Worm (Caenorhabditis elegans) whole organism, L2 larva: ENCODE data around the gene R11D1.3.

Experiments
- aly-2 ChIP-seq: fragments of 150-350 bp; optimal IDR thresholded peaks from 2 replicates; lab custom pipeline; 2014; ENCODE audit warnings: missing biosample characterization, missing genetic modification characterization
- ama-1 ChIP-seq: fragments of 150-350 bp; optimal IDR thresholded peaks from 2 replicates; lab custom pipeline; 2018; ENCODE audit warnings: inconsistent platforms
- nhr-23 ChIP-seq: fragments of 150-350 bp; optimal IDR thresholded peaks from 2 replicates; lab custom pipeline; 2014; ENCODE audit warnings: missing biosample characterization, missing genetic modification reagents, missing genetic modification characterization
- nhr-77 ChIP-seq: fragments of 150-350 bp; optimal IDR thresholded peaks from 2 replicates; lab custom pipeline; 2014; ENCODE audit warnings: missing biosample characterization, missing genetic modification characterization
- peb-1 ChIP-seq: fragments of 150-350 bp; optimal IDR thresholded peaks from 2 replicates; lab custom pipeline; 2014; ENCODE audit warnings: missing biosample characterization, missing genetic modification characterization
- ztf-11 ChIP-seq: sonication (generic microtip); optimal IDR thresholded peaks from 2 replicates; lab custom pipeline; 2017; ENCODE audit warnings: missing biosample characterization, missing genetic modification characterization

ce11 chrV:12719713-12720112 lies 7.8 kb upstream of the R11D1.3 start, which contains the start of gene R11D1.7:
- no peak for TF ChIP-seq ama-1 (lab: Kevin White, UChicago)
- TF ChIP-seq ztf-11 (tag; lab: Kevin White, UChicago): no peak
- TF ChIP-seq nhr-23: no peak
- no peak for TF ChIP-seq aly-2
- TF ChIP-seq peb-1 (tag; lab: Kevin White, UChicago): no peak
- no peak for TF ChIP-seq nhr-77 (tag; lab: Kevin White, UChicago)
